Worm (Caenorhabditis elegans): Measurements from ENCODE around the gene clec-70.
A peak's percentile ranks its signal among the peaks of the same experiment; 100 is the strongest.

clec-70 gene

DNA sequence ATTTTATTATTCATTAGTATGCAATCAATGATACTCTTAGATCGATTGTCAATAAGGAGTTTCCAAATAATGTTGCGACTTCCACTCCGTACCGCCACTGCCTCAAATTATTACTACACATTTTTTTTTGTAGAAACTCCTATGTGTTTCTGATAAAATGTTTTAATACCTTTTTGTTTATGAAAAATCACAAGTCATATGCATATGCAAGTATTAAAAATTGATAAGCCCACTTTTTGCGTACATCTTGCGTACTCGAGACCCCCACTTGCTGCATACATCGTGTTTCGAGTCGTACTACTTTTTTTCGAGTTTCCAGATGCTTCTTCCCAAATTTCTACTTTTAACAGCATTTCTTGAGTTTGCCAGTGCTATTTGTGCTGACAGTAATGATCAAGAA, 32.5 kb downstream of the clec-70 start, which contains the start of gene clec-76 (continued):
- TF ChIP-seq nhr-6 (tag; optimal IDR thresholded peaks at IDR 0.05) (no peak), pha-4 (GFP tag; IDR thresholded peaks at IDR 0.05) (no peak), pha-4 (tag; optimal IDR thresholded peaks at IDR 0.05) (no peak), nhr-28 (tag; optimal IDR thresholded peaks at IDR 0.05) (peak; percentile 74)

ce11 chrIV:3973049-3973448, 40.5 kb downstream of the clec-70 start, which contains the start of gene clec-79:
Gene clec-79 (plus strand): TSS chrIV:3973349.
- TF ChIP-seq nhr-25 (tag; optimal IDR thresholded peaks at IDR 0.05; ENCODE audit: borderline replicate concordance, insufficient read depth), result no peak
- TF ChIP-seq lin-13 (GFP tag; optimal IDR thresholded peaks at IDR 0.05), result no peak
- TF ChIP-seq daf-12 (tag; optimal IDR thresholded peaks at IDR 0.05), result no peak
- TF ChIP-seq mdt-29 (GFP tag; IDR thresholded peaks at IDR 0.05), result no peak
- TF ChIP-seq nhr-102 (tag; optimal IDR thresholded peaks at IDR 0.05), result no peak
- TF ChIP-seq nhr-28 (tag; optimal IDR thresholded peaks at IDR 0.05), result no peak
- TF ChIP-seq R02D3.7 (tag; optimal IDR thresholded peaks at IDR 0.05), result no peak
- no peak for TF ChIP-seq set-16 (GFP tag; IDR thresholded peaks at IDR 0.05)
- no peak for TF ChIP-seq tra-1 (GFP tag; IDR thresholded peaks at IDR 0.05)
- no peak for TF ChIP-seq nhr-10 (tag; optimal IDR thresholded peaks at IDR 0.05)
- no peak for TF ChIP-seq mxl-2 (GFP tag; conservative IDR thresholded peaks at IDR 0.05)
- TF ChIP-seq lsy-2 (tag; optimal IDR thresholded peaks at IDR 0.05), result no peak
- TF ChIP-seq pqm-1 (tag; optimal IDR thresholded peaks at IDR 0.05), result no peak
- no peak for TF ChIP-seq zfp-3 (GFP tag; conservative IDR thresholded peaks at IDR 0.05)
- no peak for TF ChIP-seq saeg-2 (GFP tag; IDR thresholded peaks at IDR 0.05)
- TF ChIP-seq dmd-8 (GFP tag; IDR thresholded peaks at IDR 0.05), result no peak

DNA sequence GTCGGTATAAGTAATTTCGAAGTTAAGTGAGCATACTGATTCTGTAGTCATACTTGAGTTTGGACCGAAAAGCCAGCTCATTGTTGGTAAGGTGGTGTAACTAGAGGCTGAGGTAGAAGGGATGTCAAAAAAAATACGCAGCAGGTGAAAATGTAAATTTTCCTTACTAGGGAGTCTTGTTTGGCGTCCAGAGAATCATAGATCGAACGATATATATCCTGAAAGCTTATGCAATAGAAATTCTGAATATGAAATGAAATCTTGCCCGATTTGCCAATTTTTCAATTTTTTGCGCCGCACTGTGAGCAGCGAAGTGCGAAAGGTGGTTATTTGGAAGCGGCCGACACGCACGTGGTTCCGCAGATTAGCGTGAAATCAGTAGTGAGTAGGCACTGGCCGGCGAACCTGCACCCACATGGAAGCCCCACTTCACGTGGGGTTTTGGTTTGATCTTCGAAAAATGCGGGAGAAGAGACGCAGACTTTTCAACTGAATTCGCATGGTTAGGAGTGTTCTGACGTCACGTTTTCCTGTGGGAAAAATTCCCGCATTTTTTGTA, 45.5 kb downstream of the clec-70 start, which contains the start of gene srh-220:
srh-220 (minus strand) TSS at position 51 of the 559 bp plus-strand sequence.
- no peak for TF ChIP-seq Y75B8A.6 (GFP tag; IDR thresholded peaks at IDR 0.05)
- TF ChIP-seq F26F4.8 (GFP tag; conservative IDR thresholded peaks at IDR 0.05), result 0 out of 2 replicates have a peak, but pooled peaks have one; percentile 51

- no peak for TF ChIP-seq daf-19 (GFP tag; conservative IDR thresholded peaks at IDR 0.05)
- TF ChIP-seq lin-13 (GFP tag; optimal IDR thresholded peaks at IDR 0.05), result no peak
- TF ChIP-seq pqm-1 (tag; optimal IDR thresholded peaks at IDR 0.05), result no peak
- no peak for TF ChIP-seq daf-16 (GFP tag; optimal IDR thresholded peaks at IDR 0.05)
- TF ChIP-seq daf-16 (tag; optimal IDR thresholded peaks at IDR 0.05), result no peak
- no peak for TF ChIP-seq egl-27 (tag; optimal IDR thresholded peaks at IDR 0.05)
- no peak for TF ChIP-seq ZK337.2 (GFP tag; IDR thresholded peaks at IDR 0.05)
- no peak for TF ChIP-seq zip-11 (GFP tag; IDR thresholded peaks at IDR 0.05)
Measured at ce11 chrIV:3979525-3979924, 47.0 kb downstream of the clec-70 start, which contains the start of gene srh-222. Gene srh-222 (plus strand): TSS chrIV:3979825.

- TF ChIP-seq hlh-11 (tag; optimal IDR thresholded peaks at IDR 0.05) (no peak), nhr-76 (tag; optimal IDR thresholded peaks at IDR 0.05) (no peak), aha-1 (tag) (peak; percentile 64), ceh-20 (GFP tag; IDR thresholded peaks at IDR 0.05) (no peak), tra-1 (GFP tag; IDR thresholded peaks at IDR 0.05) (no peak)
Measured at ce11 chrIV:3981601-3982000, 49.1 kb downstream of the clec-70 start, which contains the start of gene srh-223. Gene srh-223 (plus strand): TSS chrIV:3981901.
